Worm (Caenorhabditis elegans) whole organism, L3 larva: ENCODE results near the gene F54H12.7.

Experiments used
- ZK546.5 ChIP-seq: sonication (generic microtip); optimal IDR thresholded peaks from 2 replicates; lab custom pipeline; 2017; ENCODE audit warnings: missing biosample characterization, missing genetic modification characterization
- nhr-12 ChIP-seq: fragments of 150-350 bp; optimal IDR thresholded peaks from 2 replicates; lab custom pipeline; 2014; ENCODE audit warnings: missing biosample characterization, missing genetic modification characterization
- nhr-77 ChIP-seq: fragments of 150-350 bp; optimal IDR thresholded peaks from 2 replicates; lab custom pipeline; 2014; ENCODE audit warnings: missing biosample characterization, missing genetic modification characterization

DNA sequence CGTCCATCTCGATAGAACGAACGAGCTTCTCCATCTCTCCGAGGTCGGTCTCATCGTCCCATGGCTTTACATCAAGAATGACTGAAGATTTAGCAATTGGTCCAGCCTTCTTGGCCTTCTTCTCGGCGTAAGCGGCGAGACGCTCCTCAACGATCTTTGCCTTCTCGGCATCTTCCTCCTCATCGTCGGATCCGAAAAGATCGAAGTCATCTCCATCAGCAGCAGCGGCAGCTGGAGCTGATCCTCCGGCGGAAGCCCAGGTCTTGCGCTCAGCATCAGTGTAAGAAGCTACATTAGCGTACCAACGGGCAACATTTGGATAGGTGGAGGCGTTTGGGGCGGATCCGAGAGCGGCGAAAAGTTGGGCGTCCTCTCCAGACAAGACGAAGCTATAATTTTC is 3.5 kb downstream of the F54H12.7 start:
- TF ChIP-seq nhr-12 (no peak), ZK546.5 (tag; lab: Kevin White, UChicago) (no peak), nhr-77 (no peak)
